Worm (Caenorhabditis elegans) whole organism, L2 larva: ENCODE measurements around the gene tbx-33.
A peak's percentile ranks its signal among the peaks of the same experiment; 100 is the strongest.

ENCODE experiments used
- C34F6.9 ChIP-seq: fragments of 150-350 bp; optimal IDR thresholded peaks from 2 replicates; lab custom pipeline; 2014; ENCODE audit warnings: missing biosample characterization, missing genetic modification characterization
- F13H6.1 ChIP-seq: sonication (generic microtip); optimal IDR thresholded peaks from 2 replicates; lab custom pipeline; 2016; ENCODE audit warnings: missing genetic modification characterization, missing compliant biosample characterization
- R02D3.7 ChIP-seq: fragments of 150-350 bp; optimal IDR thresholded peaks from 2 replicates; lab custom pipeline; 2014; ENCODE audit warnings: missing biosample characterization, missing genetic modification characterization
- Y55F3AM.14 ChIP-seq: fragments of 200-800 bp; sonication (Bioruptor generic); optimal IDR thresholded peaks from 2 replicates; lab custom pipeline; 2018; ENCODE audit warnings: mild to moderate bottlenecking, missing genetic modification characterization, missing compliant biosample characterization
- ZK546.5 ChIP-seq: sonication (generic microtip); optimal IDR thresholded peaks from 2 replicates; lab custom pipeline; 2017; ENCODE audit warnings: missing biosample characterization, missing genetic modification characterization
- alr-1 ChIP-seq: fragments of 150-350 bp; optimal IDR thresholded peaks from 2 replicates; lab custom pipeline; 2014; ENCODE audit warnings: missing biosample characterization, missing genetic modification characterization
- aly-2 ChIP-seq: fragments of 150-350 bp; optimal IDR thresholded peaks from 2 replicates; lab custom pipeline; 2014; ENCODE audit warnings: missing biosample characterization, missing genetic modification characterization
- ama-1 ChIP-seq: fragments of 150-350 bp; optimal IDR thresholded peaks from 2 replicates; lab custom pipeline; 2018; ENCODE audit warnings: inconsistent platforms
- blmp-1 ChIP-seq: sonication (generic microtip); optimal IDR thresholded peaks from 2 replicates; lab custom pipeline; 2017; ENCODE audit warnings: missing genetic modification characterization, mild to moderate bottlenecking, missing compliant biosample characterization, antibody characterized with exemption, moderate library complexity; ENCODE audit not compliant: insufficient read depth
- crh-2 ChIP-seq: sonication (generic microtip); optimal IDR thresholded peaks from 2 replicates; lab custom pipeline; 2017; ENCODE audit warnings: missing biosample characterization, missing genetic modification characterization
- dmd-4 ChIP-seq: sonication (generic microtip); optimal IDR thresholded peaks from 2 replicates; lab custom pipeline; 2017; ENCODE audit warnings: missing biosample characterization, missing genetic modification characterization
- elt-1 ChIP-seq: fragments of 150-350 bp; optimal IDR thresholded peaks from 2 replicates; lab custom pipeline; 2014; ENCODE audit warnings: missing biosample characterization, missing genetic modification characterization
- fos-1 ChIP-seq: fragments of 150-350 bp; optimal IDR thresholded peaks from 2 replicates; lab custom pipeline; 2014; ENCODE audit warnings: missing biosample characterization, missing genetic modification characterization
- gmeb-1 ChIP-seq: fragments of 150-350 bp; optimal IDR thresholded peaks from 2 replicates; lab custom pipeline; 2014; ENCODE audit warnings: missing biosample characterization, missing genetic modification characterization
- lin-11 ChIP-seq: fragments of 150-350 bp; sonication (generic microtip); optimal IDR thresholded peaks from 2 replicates; lab custom pipeline; 2014; ENCODE audit warnings: missing biosample characterization, missing genetic modification characterization, inconsistent platforms, mixed read lengths
- lin-13 ChIP-seq: fragments of 150-350 bp; optimal IDR thresholded peaks from 2 replicates; lab custom pipeline; 2014; ENCODE audit warnings: missing biosample characterization, missing genetic modification reagents, missing genetic modification characterization
- lin-39 ChIP-seq: fragments of 150-350 bp; optimal IDR thresholded peaks from 2 replicates; lab custom pipeline; 2014; ENCODE audit warnings: missing biosample characterization, missing genetic modification reagents, missing genetic modification characterization
- mab-5 ChIP-seq: fragments of 150-350 bp; optimal IDR thresholded peaks from 2 replicates; lab custom pipeline; 2014; ENCODE audit warnings: missing biosample characterization, missing genetic modification characterization
- mbf-1 ChIP-seq: sonication (generic microtip); optimal IDR thresholded peaks from 2 replicates; lab custom pipeline; 2017; ENCODE audit warnings: missing biosample characterization, missing genetic modification characterization
- nhr-11 ChIP-seq: fragments of 150-350 bp; optimal IDR thresholded peaks from 2 replicates; lab custom pipeline; 2014; ENCODE audit warnings: missing biosample characterization, missing genetic modification characterization
- nhr-12 ChIP-seq: fragments of 150-350 bp; optimal IDR thresholded peaks from 2 replicates; lab custom pipeline; 2014; ENCODE audit warnings: missing biosample characterization, missing genetic modification characterization
- nhr-21 ChIP-seq: fragments of 150-350 bp; optimal IDR thresholded peaks from 2 replicates; lab custom pipeline; 2014; ENCODE audit warnings: missing biosample characterization, missing genetic modification characterization
- nhr-237 ChIP-seq: fragments of 150-350 bp; optimal IDR thresholded peaks from 2 replicates; lab custom pipeline; 2014; ENCODE audit warnings: missing biosample characterization, missing genetic modification characterization
- nhr-25 ChIP-seq: fragments of 150-350 bp; sonication (generic microtip); optimal IDR thresholded peaks from 3 replicates; lab custom pipeline; 2014; ENCODE audit warnings: missing biosample characterization, missing genetic modification characterization
- nhr-6 ChIP-seq: fragments of 150-350 bp; optimal IDR thresholded peaks from 2 replicates; lab custom pipeline; 2014; ENCODE audit warnings: missing biosample characterization, missing genetic modification characterization
- nhr-77 ChIP-seq: fragments of 150-350 bp; optimal IDR thresholded peaks from 2 replicates; lab custom pipeline; 2014; ENCODE audit warnings: missing biosample characterization, missing genetic modification characterization
- peb-1 ChIP-seq: fragments of 150-350 bp; optimal IDR thresholded peaks from 2 replicates; lab custom pipeline; 2014; ENCODE audit warnings: missing biosample characterization, missing genetic modification characterization
- sem-4 ChIP-seq: fragments of 150-350 bp; optimal IDR thresholded peaks from 2 replicates; lab custom pipeline; 2014; ENCODE audit warnings: missing biosample characterization, missing genetic modification reagents, missing genetic modification characterization
- skn-1 ChIP-seq: sonication (generic microtip); optimal IDR thresholded peaks from 2 replicates; lab custom pipeline; 2017; ENCODE audit warnings: missing biosample characterization, missing genetic modification characterization
- sma-3 ChIP-seq: sonication (generic microtip); optimal IDR thresholded peaks from 2 replicates; lab custom pipeline; 2016; ENCODE audit warnings: missing genetic modification reagents, missing genetic modification characterization, missing compliant biosample characterization
- sma-9 ChIP-seq, 2 experiments: fragments of 150-350 bp in 1 of 2; sonication (generic microtip) in 1 of 2; optimal IDR thresholded peaks; 2 replicates each; lab custom pipeline; 2014 to 2016; ENCODE audit warnings: missing genetic modification characterization in 2 of 2, mild to moderate bottlenecking in 1 of 2, missing biosample characterization in 1 of 2, missing compliant biosample characterization in 1 of 2, missing genetic modification reagents in 1 of 2, moderate library complexity in 1 of 2
- snpc-4 ChIP-seq: fragments of 150-350 bp; optimal IDR thresholded peaks from 2 replicates; lab custom pipeline; 2014; ENCODE audit warnings: missing biosample characterization, missing genetic modification characterization
- unc-39 ChIP-seq: fragments of 150-350 bp; optimal IDR thresholded peaks from 2 replicates; lab custom pipeline; 2014; ENCODE audit warnings: missing biosample characterization, missing genetic modification characterization
- unc-55 ChIP-seq: fragments of 150-350 bp; sonication (generic microtip); optimal IDR thresholded peaks from 3 replicates; lab custom pipeline; 2014; ENCODE audit warnings: missing biosample characterization, missing genetic modification reagents, missing genetic modification characterization
- unc-62 ChIP-seq: fragments of 150-350 bp; optimal IDR thresholded peaks from 2 replicates; lab custom pipeline; 2014; ENCODE audit warnings: missing biosample characterization, missing genetic modification reagents, missing genetic modification characterization
- zag-1 ChIP-seq: fragments of 150-350 bp; optimal IDR thresholded peaks from 2 replicates; lab custom pipeline; 2014; ENCODE audit warnings: missing biosample characterization, missing genetic modification characterization
- ztf-1 ChIP-seq: fragments of 200-800 bp; sonication (Bioruptor generic); conservative IDR thresholded peaks from 2 replicates; pipeline ENCODE4 v1.3.6; 2022; ENCODE audit warnings: missing genetic modification characterization, missing compliant biosample characterization
- ztf-11 ChIP-seq: sonication (generic microtip); optimal IDR thresholded peaks from 2 replicates; lab custom pipeline; 2017; ENCODE audit warnings: missing biosample characterization, missing genetic modification characterization
- ztf-4 ChIP-seq: fragments of 150-350 bp; optimal IDR thresholded peaks from 2 replicates; lab custom pipeline; 2014; ENCODE audit warnings: missing biosample characterization, missing genetic modification characterization

tbx-33 gene

ce11 chrIII:11636740-11637139 lies at the start of gene tbx-33:
Gene tbx-33, minus strand, starts transcription at chrIII:11636840.
- TF ChIP-seq ztf-4 (tag; lab: Kevin White, UChicago) (no peak), zag-1 (tag; lab: Kevin White, UChicago) (no peak), sem-4 (tag; lab: Kevin White, UChicago) (no peak), aly-2 (no peak), nhr-237 (no peak), crh-2 (tag; lab: Kevin White, UChicago) (no peak), skn-1 (no peak), mab-5 (tag; lab: Kevin White, UChicago) (no peak), nhr-12 (tag; lab: Kevin White, UChicago) (no peak), ztf-1 (no peak), unc-55 (GFP tag; lab: Kevin White, UChicago) (no peak), lin-11 (tag; lab: Kevin White, UChicago) (no peak), fos-1 (tag; lab: Kevin White, UChicago) (no peak), dmd-4 (tag; lab: Kevin White, UChicago) (no peak), ama-1 (lab: Kevin White, UChicago) (no peak), snpc-4 (tag; lab: Kevin White, UChicago) (no peak), Y55F3AM.14 (GFP tag; lab: Kevin White, UChicago) (no peak), elt-1 (tag; lab: Kevin White, UChicago) (no peak), alr-1 (tag; lab: Kevin White, UChicago) (no peak), peb-1 (no peak)

ce11 chrIII:11684770-11685169 lies 48.1 kb upstream of the tbx-33 start:
- peak; percentile 66 for TF ChIP-seq fos-1 (tag; lab: Kevin White, UChicago)
- TF ChIP-seq blmp-1 = no peak
- TF ChIP-seq sma-9 (GFP tag; optimal IDR thresholded peaks at IDR 0.05; lab: Kevin White, UChicago) = peak; percentile 67
- TF ChIP-seq sma-9 (tag; optimal IDR thresholded peaks at IDR 0.05; lab: Kevin White, UChicago) = no peak
- TF ChIP-seq skn-1 = no peak
- TF ChIP-seq alr-1 (tag; lab: Kevin White, UChicago) = no peak
- TF ChIP-seq nhr-11 = no peak
- peak; percentile 44 for TF ChIP-seq sma-3
- TF ChIP-seq ztf-4 (tag; lab: Kevin White, UChicago) = no peak
- no peak for TF ChIP-seq unc-62 (GFP tag; lab: Kevin White, UChicago)
- peak; percentile 56 for TF ChIP-seq crh-2 (tag; lab: Kevin White, UChicago)
- TF ChIP-seq lin-11 (tag; lab: Kevin White, UChicago) = no peak
- TF ChIP-seq elt-1 (tag; lab: Kevin White, UChicago) = no peak
- TF ChIP-seq F13H6.1 = no peak
- peak; percentile 19 for TF ChIP-seq gmeb-1
- TF ChIP-seq C34F6.9 (tag; lab: Kevin White, UChicago) = no peak

DNA sequence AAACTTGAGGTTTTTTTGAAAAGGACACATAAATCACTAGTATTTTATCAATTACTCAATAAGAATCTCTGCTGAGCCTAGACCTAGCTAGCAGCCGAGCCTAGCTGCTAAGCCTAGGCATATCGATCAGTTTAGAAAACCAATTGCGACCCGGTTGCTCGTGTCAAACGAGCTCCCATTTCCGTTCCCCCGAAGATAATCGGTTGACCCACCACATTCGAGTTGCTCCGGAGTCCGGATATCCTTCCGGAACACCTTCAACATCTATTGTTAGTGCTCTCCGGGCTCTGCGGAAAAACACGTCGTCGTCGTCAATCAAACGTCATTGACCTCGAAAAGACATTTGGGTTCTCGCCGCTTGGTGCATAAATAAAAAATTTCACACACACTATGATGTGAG lies 47.1 kb upstream of the tbx-33 start:
- no peak for TF ChIP-seq nhr-6 (tag; lab: Kevin White, UChicago)
- TF ChIP-seq nhr-77 (tag; lab: Kevin White, UChicago) = no peak
- TF ChIP-seq gmeb-1 = no peak
- TF ChIP-seq, all 48 proteins: peak for 0

DNA sequence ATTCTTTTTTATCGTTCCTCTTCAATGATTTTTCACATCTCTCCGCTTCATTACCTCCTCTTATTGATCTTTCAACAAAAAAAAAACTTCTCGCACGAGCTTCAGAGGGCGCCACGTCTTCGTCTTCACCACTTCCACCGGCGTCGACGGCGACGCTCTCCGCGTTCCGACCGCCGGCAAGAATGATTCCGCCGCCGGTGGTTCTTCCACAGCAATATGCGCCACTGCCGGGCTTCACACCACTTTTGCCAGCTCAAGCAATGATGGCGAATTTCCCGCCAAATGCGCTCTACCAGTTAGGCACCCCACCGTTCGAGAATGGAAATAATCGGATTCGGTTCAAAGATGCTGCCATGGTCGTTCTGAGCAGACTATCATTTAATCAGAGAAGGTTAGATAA lies 46.4 kb upstream of the tbx-33 start:
- TF ChIP-seq C34F6.9 (tag; lab: Kevin White, UChicago) (no peak), unc-39 (tag; lab: Kevin White, UChicago) (no peak), unc-62 (GFP tag; lab: Kevin White, UChicago) (no peak), F13H6.1 (no peak)

DNA sequence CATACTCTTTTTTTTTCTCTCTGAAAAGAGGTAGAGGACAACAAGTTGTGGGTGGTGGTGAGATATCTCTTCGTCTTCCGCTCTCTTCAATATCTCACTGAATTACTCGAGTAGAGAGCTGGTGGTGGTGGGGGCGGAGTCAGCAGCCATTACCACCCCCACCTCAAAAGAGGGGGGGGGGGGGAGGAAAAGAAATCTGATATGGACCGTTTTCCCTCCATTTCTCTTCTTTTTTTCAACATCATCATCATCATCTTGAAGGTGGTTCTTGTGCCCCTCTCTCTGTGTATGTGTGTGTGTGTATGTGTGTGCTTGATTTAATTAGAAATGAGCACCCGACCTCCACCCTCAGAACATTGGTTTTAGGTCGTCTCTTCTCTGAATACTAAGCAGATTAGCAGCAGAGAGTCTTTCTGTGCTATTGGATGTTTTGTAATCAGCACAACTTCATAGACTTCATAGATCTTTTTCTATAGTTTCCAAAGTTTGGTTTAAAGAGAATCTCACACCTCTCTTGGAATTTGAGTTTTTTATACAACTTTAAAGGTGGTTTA lies 44.9 kb upstream of the tbx-33 start:
- no peak for TF ChIP-seq fos-1 (tag; lab: Kevin White, UChicago)
- TF ChIP-seq nhr-21 (tag; lab: Kevin White, UChicago) = no peak
- no peak for TF ChIP-seq mab-5 (tag; lab: Kevin White, UChicago)
- no peak for TF ChIP-seq lin-13
- TF ChIP-seq zag-1 (tag; lab: Kevin White, UChicago) = no peak
- no peak for TF ChIP-seq Y55F3AM.14 (GFP tag; lab: Kevin White, UChicago)
- no peak for TF ChIP-seq F13H6.1
- no peak for TF ChIP-seq mbf-1 (tag; lab: Kevin White, UChicago)
- no peak for TF ChIP-seq ztf-11 (tag; lab: Kevin White, UChicago)
- TF ChIP-seq ZK546.5 (tag; lab: Kevin White, UChicago) = no peak
- no peak for TF ChIP-seq lin-39
- TF ChIP-seq lin-11 (tag; lab: Kevin White, UChicago) = no peak
- no peak for TF ChIP-seq C34F6.9 (tag; lab: Kevin White, UChicago)
- TF ChIP-seq alr-1 (tag; lab: Kevin White, UChicago) = no peak
- TF ChIP-seq nhr-77 (tag; lab: Kevin White, UChicago) = no peak
- no peak for TF ChIP-seq R02D3.7 (tag; lab: Kevin White, UChicago)
- no peak for TF ChIP-seq blmp-1
- TF ChIP-seq unc-55 (GFP tag; lab: Kevin White, UChicago) = no peak
- TF ChIP-seq nhr-25 (tag; lab: Kevin White, UChicago) = no peak
